Worm (Caenorhabditis elegans) whole organism, L2 larva: ENCODE measurements around the gene algn-2.

Source experiments
- C34F6.9 ChIP-seq: fragments of 150-350 bp; optimal IDR thresholded peaks from 2 replicates; lab custom pipeline; 2014; ENCODE audit warnings: missing biosample characterization, missing genetic modification characterization
- F13H6.1 ChIP-seq: sonication (generic microtip); optimal IDR thresholded peaks from 2 replicates; lab custom pipeline; 2016; ENCODE audit warnings: missing genetic modification characterization, missing compliant biosample characterization
- R02D3.7 ChIP-seq: fragments of 150-350 bp; optimal IDR thresholded peaks from 2 replicates; lab custom pipeline; 2014; ENCODE audit warnings: missing biosample characterization, missing genetic modification characterization
- Y55F3AM.14 ChIP-seq: fragments of 200-800 bp; sonication (Bioruptor generic); optimal IDR thresholded peaks from 2 replicates; lab custom pipeline; 2018; ENCODE audit warnings: mild to moderate bottlenecking, missing genetic modification characterization, missing compliant biosample characterization
- ZK546.5 ChIP-seq: sonication (generic microtip); optimal IDR thresholded peaks from 2 replicates; lab custom pipeline; 2017; ENCODE audit warnings: missing biosample characterization, missing genetic modification characterization
- alr-1 ChIP-seq: fragments of 150-350 bp; optimal IDR thresholded peaks from 2 replicates; lab custom pipeline; 2014; ENCODE audit warnings: missing biosample characterization, missing genetic modification characterization
- aly-2 ChIP-seq: fragments of 150-350 bp; optimal IDR thresholded peaks from 2 replicates; lab custom pipeline; 2014; ENCODE audit warnings: missing biosample characterization, missing genetic modification characterization
- ama-1 ChIP-seq: fragments of 150-350 bp; optimal IDR thresholded peaks from 2 replicates; lab custom pipeline; 2018; ENCODE audit warnings: inconsistent platforms
- blmp-1 ChIP-seq: sonication (generic microtip); optimal IDR thresholded peaks from 2 replicates; lab custom pipeline; 2017; ENCODE audit warnings: missing genetic modification characterization, mild to moderate bottlenecking, missing compliant biosample characterization, antibody characterized with exemption, moderate library complexity; ENCODE audit not compliant: insufficient read depth
- ceh-82 ChIP-seq: fragments of 150-350 bp; optimal IDR thresholded peaks from 2 replicates; lab custom pipeline; 2014; ENCODE audit warnings: missing biosample characterization, missing genetic modification characterization
- crh-2 ChIP-seq: sonication (generic microtip); optimal IDR thresholded peaks from 2 replicates; lab custom pipeline; 2017; ENCODE audit warnings: missing biosample characterization, missing genetic modification characterization
- dmd-4 ChIP-seq: sonication (generic microtip); optimal IDR thresholded peaks from 2 replicates; lab custom pipeline; 2017; ENCODE audit warnings: missing biosample characterization, missing genetic modification characterization
- egl-27 ChIP-seq: sonication (generic microtip); optimal IDR thresholded peaks from 3 replicates; lab custom pipeline; 2017; ENCODE audit warnings: missing biosample characterization, missing genetic modification reagents, missing genetic modification characterization
- elt-1 ChIP-seq: fragments of 150-350 bp; optimal IDR thresholded peaks from 2 replicates; lab custom pipeline; 2014; ENCODE audit warnings: missing biosample characterization, missing genetic modification characterization
- elt-3 ChIP-seq: sonication (generic microtip); optimal IDR thresholded peaks from 2 replicates; lab custom pipeline; 2017; ENCODE audit warnings: missing biosample characterization, missing genetic modification characterization
- fos-1 ChIP-seq: fragments of 150-350 bp; optimal IDR thresholded peaks from 2 replicates; lab custom pipeline; 2014; ENCODE audit warnings: missing biosample characterization, missing genetic modification characterization
- gmeb-1 ChIP-seq: fragments of 150-350 bp; optimal IDR thresholded peaks from 2 replicates; lab custom pipeline; 2014; ENCODE audit warnings: missing biosample characterization, missing genetic modification characterization
- lin-13 ChIP-seq: fragments of 150-350 bp; optimal IDR thresholded peaks from 2 replicates; lab custom pipeline; 2014; ENCODE audit warnings: missing biosample characterization, missing genetic modification reagents, missing genetic modification characterization
- lin-39 ChIP-seq: fragments of 150-350 bp; optimal IDR thresholded peaks from 2 replicates; lab custom pipeline; 2014; ENCODE audit warnings: missing biosample characterization, missing genetic modification reagents, missing genetic modification characterization
- lsy-2 ChIP-seq, 2 experiments: fragments of 150-350 bp in 1 of 2; sonication (generic microtip) in 1 of 2; optimal IDR thresholded peaks; 2 replicates each; lab custom pipeline; 2014 to 2017; ENCODE audit warnings: missing biosample characterization in 2 of 2, missing genetic modification characterization in 2 of 2
- mbf-1 ChIP-seq: sonication (generic microtip); optimal IDR thresholded peaks from 2 replicates; lab custom pipeline; 2017; ENCODE audit warnings: missing biosample characterization, missing genetic modification characterization
- nhr-10 ChIP-seq: sonication (generic microtip); optimal IDR thresholded peaks from 2 replicates; lab custom pipeline; 2017; ENCODE audit warnings: missing biosample characterization, missing genetic modification characterization
- nhr-11 ChIP-seq: fragments of 150-350 bp; optimal IDR thresholded peaks from 2 replicates; lab custom pipeline; 2014; ENCODE audit warnings: missing biosample characterization, missing genetic modification characterization
- nhr-12 ChIP-seq: fragments of 150-350 bp; optimal IDR thresholded peaks from 2 replicates; lab custom pipeline; 2014; ENCODE audit warnings: missing biosample characterization, missing genetic modification characterization
- nhr-129 ChIP-seq: fragments of 150-350 bp; optimal IDR thresholded peaks from 2 replicates; lab custom pipeline; 2014; ENCODE audit warnings: missing biosample characterization, missing genetic modification characterization
- nhr-21 ChIP-seq: fragments of 150-350 bp; optimal IDR thresholded peaks from 2 replicates; lab custom pipeline; 2014; ENCODE audit warnings: missing biosample characterization, missing genetic modification characterization
- nhr-23 ChIP-seq: fragments of 150-350 bp; optimal IDR thresholded peaks from 2 replicates; lab custom pipeline; 2014; ENCODE audit warnings: missing biosample characterization, missing genetic modification reagents, missing genetic modification characterization
- nhr-237 ChIP-seq: fragments of 150-350 bp; optimal IDR thresholded peaks from 2 replicates; lab custom pipeline; 2014; ENCODE audit warnings: missing biosample characterization, missing genetic modification characterization
- nhr-25 ChIP-seq: fragments of 150-350 bp; sonication (generic microtip); optimal IDR thresholded peaks from 3 replicates; lab custom pipeline; 2014; ENCODE audit warnings: missing biosample characterization, missing genetic modification characterization
- nhr-6 ChIP-seq: fragments of 150-350 bp; optimal IDR thresholded peaks from 2 replicates; lab custom pipeline; 2014; ENCODE audit warnings: missing biosample characterization, missing genetic modification characterization
- peb-1 ChIP-seq: fragments of 150-350 bp; optimal IDR thresholded peaks from 2 replicates; lab custom pipeline; 2014; ENCODE audit warnings: missing biosample characterization, missing genetic modification characterization
- sem-4 ChIP-seq: fragments of 150-350 bp; optimal IDR thresholded peaks from 2 replicates; lab custom pipeline; 2014; ENCODE audit warnings: missing biosample characterization, missing genetic modification reagents, missing genetic modification characterization
- sma-3 ChIP-seq: sonication (generic microtip); optimal IDR thresholded peaks from 2 replicates; lab custom pipeline; 2016; ENCODE audit warnings: missing genetic modification reagents, missing genetic modification characterization, missing compliant biosample characterization
- sma-9 ChIP-seq, 2 experiments: fragments of 150-350 bp in 1 of 2; sonication (generic microtip) in 1 of 2; optimal IDR thresholded peaks; 2 replicates each; lab custom pipeline; 2014 to 2016; ENCODE audit warnings: missing genetic modification characterization in 2 of 2, mild to moderate bottlenecking in 1 of 2, missing biosample characterization in 1 of 2, missing compliant biosample characterization in 1 of 2, missing genetic modification reagents in 1 of 2, moderate library complexity in 1 of 2
- unc-62 ChIP-seq: fragments of 150-350 bp; optimal IDR thresholded peaks from 2 replicates; lab custom pipeline; 2014; ENCODE audit warnings: missing biosample characterization, missing genetic modification reagents, missing genetic modification characterization
- zag-1 ChIP-seq: fragments of 150-350 bp; optimal IDR thresholded peaks from 2 replicates; lab custom pipeline; 2014; ENCODE audit warnings: missing biosample characterization, missing genetic modification characterization
- ztf-11 ChIP-seq: sonication (generic microtip); optimal IDR thresholded peaks from 2 replicates; lab custom pipeline; 2017; ENCODE audit warnings: missing biosample characterization, missing genetic modification characterization
- ztf-4 ChIP-seq: fragments of 150-350 bp; optimal IDR thresholded peaks from 2 replicates; lab custom pipeline; 2014; ENCODE audit warnings: missing biosample characterization, missing genetic modification characterization

Gene algn-2

ce11 chrII:5331677-5332303 lies 43.3 kb upstream of the algn-2 start:
- no peak for TF ChIP-seq lin-39 (tag; lab: Kevin White, UChicago)
- peak; percentile 2 for TF ChIP-seq ama-1 (lab: Kevin White, UChicago)
- peak; percentile 13 for TF ChIP-seq sma-9 (GFP tag; optimal IDR thresholded peaks at IDR 0.05; lab: Kevin White, UChicago)
- no peak for TF ChIP-seq sma-9 (tag; optimal IDR thresholded peaks at IDR 0.05; lab: Kevin White, UChicago)
- peak; percentile 43 for TF ChIP-seq F13H6.1 (tag; lab: Kevin White, UChicago)
- peak; percentile 5 for TF ChIP-seq sma-3 (GFP tag; lab: Kevin White, UChicago)
- no peak for TF ChIP-seq ztf-11
- peak; percentile 58 for TF ChIP-seq fos-1
- peak; percentile 11 for TF ChIP-seq nhr-129 (tag; lab: Kevin White, UChicago)

- peak; percentile 37 for TF ChIP-seq fos-1
- no peak for TF ChIP-seq F13H6.1 (tag; lab: Kevin White, UChicago)
- TF ChIP-seq ama-1 (lab: Kevin White, UChicago), result no peak
- no peak for TF ChIP-seq nhr-237 (tag; lab: Kevin White, UChicago)
- TF ChIP-seq ZK546.5, result no peak
- TF ChIP-seq sma-9 (GFP tag; optimal IDR thresholded peaks at IDR 0.05; lab: Kevin White, UChicago), result peak; percentile 53
- TF ChIP-seq sma-9 (tag; optimal IDR thresholded peaks at IDR 0.05; lab: Kevin White, UChicago), result no peak
- TF ChIP-seq nhr-21 (tag; lab: Kevin White, UChicago), result peak; percentile 15
These were observed 42.5 kb upstream of the algn-2 start for ce11 chrII:5332345-5333124.

ce11 chrII:5333729-5334255 lies 41.3 kb upstream of the algn-2 start:
- TF ChIP-seq fos-1 (peak; percentile 53), crh-2 (no peak), egl-27 (tag; lab: Kevin White, UChicago) (no peak), nhr-21 (tag; lab: Kevin White, UChicago) (peak; percentile 19), sma-9 (GFP tag; optimal IDR thresholded peaks at IDR 0.05; lab: Kevin White, UChicago) (peak; percentile 6), sma-9 (tag; optimal IDR thresholded peaks at IDR 0.05; lab: Kevin White, UChicago) (no peak), sem-4 (tag; lab: Kevin White, UChicago) (no peak), nhr-129 (tag; lab: Kevin White, UChicago) (no peak), aly-2 (no peak), elt-1 (tag; lab: Kevin White, UChicago) (no peak)

- TF ChIP-seq ztf-11 (no peak), ZK546.5 (no peak), peb-1 (no peak), elt-1 (tag; lab: Kevin White, UChicago) (no peak), lsy-2 (tag; optimal IDR thresholded peaks at IDR 0.05; lab: Kevin White, UChicago) (peak in 1 of 2 experiments; percentile 12), ceh-82 (tag; lab: Kevin White, UChicago) (no peak), blmp-1 (tag; lab: Kevin White, UChicago) (no peak), nhr-6 (tag; lab: Kevin White, UChicago) (no peak), egl-27 (tag; lab: Kevin White, UChicago) (no peak), alr-1 (tag; lab: Kevin White, UChicago) (no peak), sem-4 (tag; lab: Kevin White, UChicago) (no peak), ztf-4 (no peak), elt-3 (tag; lab: Kevin White, UChicago) (no peak), Y55F3AM.14 (GFP tag; lab: Kevin White, UChicago) (no peak), nhr-23 (no peak), C34F6.9 (tag; lab: Kevin White, UChicago) (peak; percentile 15), nhr-12 (tag; lab: Kevin White, UChicago) (no peak), unc-62 (GFP tag; lab: Kevin White, UChicago) (no peak), lin-13 (GFP tag; lab: Kevin White, UChicago) (peak; percentile 2), mbf-1 (tag; lab: Kevin White, UChicago) (no peak), nhr-25 (tag; lab: Kevin White, UChicago) (no peak), nhr-11 (no peak), nhr-129 (tag; lab: Kevin White, UChicago) (peak; percentile 56), nhr-10 (tag; lab: Kevin White, UChicago) (no peak), ama-1 (lab: Kevin White, UChicago) (no peak), nhr-237 (tag; lab: Kevin White, UChicago) (no peak), nhr-21 (tag; lab: Kevin White, UChicago) (peak; percentile 31), R02D3.7 (tag; lab: Kevin White, UChicago) (no peak), aly-2 (no peak), F13H6.1 (tag; lab: Kevin White, UChicago) (no peak), gmeb-1 (tag; lab: Kevin White, UChicago) (no peak), dmd-4 (tag; lab: Kevin White, UChicago) (no peak), fos-1 (no peak), zag-1 (tag; lab: Kevin White, UChicago) (no peak)
- TF ChIP-seq, all 48 proteins: peak for 5
These were observed 40.4 kb upstream of the algn-2 start for ce11 chrII:5334628-5335027.
